Fruit fly (Drosophila melanogaster) whole organism, embryonic: ENCODE results near the gene CG3448.
A peak's percentile ranks its signal among the peaks of the same experiment; 100 is the strongest.

ENCODE experiments used
- CG12155 ChIP-seq: fragments of 200-800 bp; sonication (Bioruptor generic); optimal IDR thresholded peaks from 3 replicates; lab custom pipeline; 2016; ENCODE audit warnings: missing biosample characterization, missing genetic modification characterization
- CG31441 ChIP-seq: fragments of 200-800 bp; sonication (Bioruptor generic); IDR thresholded peaks from 2 replicates; pipeline ENCODE4 v1.3.6; 2022; ENCODE audit warnings: missing biosample characterization, missing genetic modification characterization
- CG6254 ChIP-seq: fragments of 200-800 bp; sonication (Bioruptor generic); optimal IDR thresholded peaks from 3 replicates; lab custom pipeline; 2017; ENCODE audit warnings: mild to moderate bottlenecking, missing biosample characterization, missing genetic modification reagents, missing genetic modification characterization
- Camta ChIP-seq: fragments of 200-800 bp; sonication (Bioruptor generic); optimal IDR thresholded peaks from 2 replicates; lab custom pipeline; 2016; ENCODE audit warnings: missing biosample characterization, missing genetic modification characterization
- HHEX ChIP-seq: fragments of 200-800 bp; sonication (Bioruptor generic); optimal IDR thresholded peaks from 3 replicates; lab custom pipeline; 2017; ENCODE audit warnings: missing biosample characterization, mild to moderate bottlenecking, missing genetic modification characterization, missing genetic modification reagents
- PHDP ChIP-seq: fragments of 200-800 bp; sonication (Bioruptor generic); optimal IDR thresholded peaks from 3 replicates; lab custom pipeline; 2018; ENCODE audit warnings: missing biosample characterization, mild to moderate bottlenecking, missing genetic modification characterization, moderate library complexity
- ash1 ChIP-seq: fragments of 200-800 bp; sonication (Bioruptor generic); optimal IDR thresholded peaks from 2 replicates; lab custom pipeline; 2018; ENCODE audit warnings: missing biosample characterization, mild to moderate bottlenecking, missing genetic modification characterization
- maf-S ChIP-seq: fragments of 200-800 bp; sonication (Bioruptor generic); optimal IDR thresholded peaks from 2 replicates; lab custom pipeline; 2016; ENCODE audit warnings: missing biosample characterization, missing genetic modification characterization
- oc ChIP-seq: fragments of 200-800 bp; sonication (Bioruptor generic); optimal IDR thresholded peaks from 2 replicates; lab custom pipeline; 2018; ENCODE audit warnings: missing biosample characterization, mild to moderate bottlenecking, missing genetic modification characterization, moderate library complexity
- usp ChIP-seq: fragments of >200 bp; optimal IDR thresholded peaks from 2 replicates; lab custom pipeline; 2017; ENCODE audit warnings: missing biosample characterization, missing genetic modification characterization

dm6 chr3L:9457619-9458092, 6.3 kb upstream of the CG3448 start, which contains the start of gene CG3437:
- TF ChIP-seq CG12155 (GFP tag; lab: Kevin White, UChicago) (peak; percentile 98), PHDP (tag; lab: Kevin White, UChicago) (peak; percentile 99), CG6254 (peak; percentile 96), maf-S (GFP tag; lab: Kevin White, UChicago) (peak; percentile 98), CG31441 (peak; percentile 98), HHEX (GFP tag; lab: Kevin White, UChicago) (peak; percentile 99), usp (GFP tag; lab: Kevin White, UChicago) (no peak), ash1 (GFP tag; lab: Kevin White, UChicago) (peak; percentile 96), Camta (GFP tag; lab: Kevin White, UChicago) (peak; percentile 97), oc (tag; lab: Kevin White, UChicago) (peak; percentile 98)
